Worm (Caenorhabditis elegans) whole organism, early embryonic: Measurements from ENCODE around the gene gpcp-1.

Source experiments
- B0310.2 ChIP-seq: sonication (generic microtip); optimal IDR thresholded peaks from 2 replicates; lab custom pipeline; 2016; ENCODE audit warnings: mild to moderate bottlenecking, missing genetic modification characterization, missing compliant biosample characterization
- aly-1 ChIP-seq: sonication (generic microtip); optimal IDR thresholded peaks from 2 replicates; lab custom pipeline; 2016; ENCODE audit warnings: missing genetic modification characterization, missing compliant biosample characterization
- ama-1 ChIP-seq: fragments of 150-350 bp; optimal IDR thresholded peaks from 2 replicates; lab custom pipeline; 2014
- ceh-13 ChIP-seq: fragments of 200-800 bp; sonication (Bioruptor generic); optimal IDR thresholded peaks from 2 replicates; lab custom pipeline; 2018; ENCODE audit warnings: mild to moderate bottlenecking, missing genetic modification characterization, missing compliant biosample characterization
- ceh-36 ChIP-seq: sonication (generic microtip); optimal IDR thresholded peaks from 2 replicates; lab custom pipeline; 2016; ENCODE audit warnings: missing genetic modification characterization, inconsistent platforms, missing compliant biosample characterization
- hmbx-1 ChIP-seq: sonication (generic microtip); optimal IDR thresholded peaks from 2 replicates; lab custom pipeline; 2016; ENCODE audit warnings: mild to moderate bottlenecking, missing genetic modification characterization, missing compliant biosample characterization
- hmg-4 ChIP-seq: fragments of 200-800 bp; sonication (Bioruptor generic); optimal IDR thresholded peaks from 2 replicates; lab custom pipeline; 2018; ENCODE audit warnings: mild to moderate bottlenecking, missing genetic modification characterization, missing compliant biosample characterization
- tra-4 ChIP-seq: sonication (generic microtip); optimal IDR thresholded peaks from 2 replicates; lab custom pipeline; 2017; ENCODE audit warnings: missing genetic modification characterization, missing compliant biosample characterization

DNA sequence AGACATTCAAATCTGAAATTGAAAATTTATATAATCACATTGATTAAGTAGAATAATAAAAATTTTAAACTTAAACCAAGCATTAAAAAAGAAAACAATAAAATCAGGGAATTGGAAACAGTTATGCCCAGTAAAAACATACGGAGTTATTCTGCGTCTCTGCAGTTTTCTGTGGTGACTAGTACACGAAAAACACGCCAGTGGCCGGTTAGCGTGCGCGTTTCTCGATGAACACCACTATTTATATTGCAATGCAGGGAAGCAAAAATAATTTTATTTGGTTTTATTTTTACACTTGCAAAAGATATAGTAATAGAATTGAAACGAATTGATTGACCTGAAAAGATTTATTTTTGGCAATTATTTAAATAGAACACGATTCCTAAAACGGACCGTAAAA, 10.6 kb downstream of the gpcp-1 start, which contains the start of gene sec-3:
- no peak for TF ChIP-seq ama-1 (lab: Kevin White, UChicago)
- peak; percentile 13 for TF ChIP-seq tra-4 (tag; lab: Kevin White, UChicago)
- TF ChIP-seq hmbx-1 (tag; lab: Kevin White, UChicago), result peak; percentile 19
- TF ChIP-seq ceh-36 (tag; lab: Kevin White, UChicago), result peak; percentile 38
- TF ChIP-seq ceh-13, result no peak
- no peak for TF ChIP-seq B0310.2 (tag; lab: Kevin White, UChicago)
- peak; percentile 55 for TF ChIP-seq hmg-4 (GFP tag; lab: Kevin White, UChicago)
- TF ChIP-seq aly-1 (tag; lab: Kevin White, UChicago), result no peak
